Worm (Caenorhabditis elegans) whole organism, early embryonic: Measurements from ENCODE around the gene C15H9.3.

Experiments used
- B0310.2 ChIP-seq: sonication (generic microtip); optimal IDR thresholded peaks from 2 replicates; lab custom pipeline; 2016; ENCODE audit warnings: mild to moderate bottlenecking, missing genetic modification characterization, missing compliant biosample characterization
- F13C5.2 ChIP-seq: sonication (generic microtip); optimal IDR thresholded peaks from 2 replicates; lab custom pipeline; 2017; ENCODE audit warnings: mild to moderate bottlenecking, missing genetic modification characterization, inconsistent platforms, missing compliant biosample characterization
- ama-1 ChIP-seq: fragments of 150-350 bp; optimal IDR thresholded peaks from 2 replicates; lab custom pipeline; 2014
- ceh-36 ChIP-seq: sonication (generic microtip); optimal IDR thresholded peaks from 2 replicates; lab custom pipeline; 2016; ENCODE audit warnings: missing genetic modification characterization, inconsistent platforms, missing compliant biosample characterization
- flt-1 ChIP-seq: fragments of 200-800 bp; sonication (Bioruptor generic); IDR thresholded peaks from 2 replicates; pipeline ENCODE4 v1.3.6; 2022; ENCODE audit warnings: missing genetic modification characterization, missing compliant biosample characterization
- hmbx-1 ChIP-seq: sonication (generic microtip); optimal IDR thresholded peaks from 2 replicates; lab custom pipeline; 2016; ENCODE audit warnings: mild to moderate bottlenecking, missing genetic modification characterization, missing compliant biosample characterization
- hmg-4 ChIP-seq: fragments of 200-800 bp; sonication (Bioruptor generic); optimal IDR thresholded peaks from 2 replicates; lab custom pipeline; 2018; ENCODE audit warnings: mild to moderate bottlenecking, missing genetic modification characterization, missing compliant biosample characterization
- pes-1 ChIP-seq: fragments of 200-800 bp; sonication (Bioruptor generic); IDR thresholded peaks from 2 replicates; pipeline ENCODE4 v1.3.6; 2022; ENCODE audit warnings: missing genetic modification reagents, missing genetic modification characterization, missing compliant biosample characterization
- scrt-1 ChIP-seq: fragments of 200-800 bp; sonication (Bioruptor generic); IDR thresholded peaks from 2 replicates; pipeline ENCODE4 v1.3.6; 2022; ENCODE audit warnings: missing genetic modification characterization, missing compliant biosample characterization
- tbx-11 ChIP-seq: fragments of 200-800 bp; sonication (Bioruptor generic); IDR thresholded peaks from 2 replicates; pipeline ENCODE4 v1.3.6; 2022; ENCODE audit warnings: missing genetic modification characterization, missing compliant biosample characterization
- tbx-37 ChIP-seq: fragments of 200-800 bp; sonication (Bioruptor generic); conservative IDR thresholded peaks from 2 replicates; pipeline ENCODE4 v1.3.6; 2022; ENCODE audit warnings: missing genetic modification reagents, missing genetic modification characterization, missing compliant biosample characterization
- tra-4 ChIP-seq: sonication (generic microtip); optimal IDR thresholded peaks from 2 replicates; lab custom pipeline; 2017; ENCODE audit warnings: missing genetic modification characterization, missing compliant biosample characterization

DNA sequence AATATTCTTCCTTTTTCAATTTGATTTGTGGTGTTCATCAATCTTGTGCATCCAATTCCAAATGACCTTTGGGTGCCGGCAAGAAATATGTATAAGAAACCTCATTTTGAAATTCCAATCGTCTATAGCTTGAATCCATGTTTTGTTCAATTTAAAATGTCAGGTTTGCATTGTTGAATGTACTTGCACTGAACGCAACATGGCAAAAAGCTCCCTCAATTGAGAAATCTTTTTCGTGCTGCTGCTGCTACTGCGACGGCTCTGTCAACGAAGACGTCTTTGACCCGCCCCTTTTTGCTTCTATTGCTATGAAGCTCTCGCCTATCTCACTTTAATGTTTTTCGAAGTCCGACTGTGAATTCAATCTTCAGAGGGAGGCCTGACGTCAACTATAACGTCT lies 40.4 kb upstream of the C15H9.3 start, which contains the start of gene lgc-58:
- TF ChIP-seq ceh-36 (no peak), flt-1 (no peak), hmbx-1 (tag; lab: Kevin White, UChicago) (no peak), ama-1 (no peak), scrt-1 (GFP tag; lab: Robert Waterston, UW) (no peak), tra-4 (tag; lab: Kevin White, UChicago) (no peak), F13C5.2 (tag; lab: Kevin White, UChicago) (no peak), tbx-37 (no peak), pes-1 (no peak), tbx-11 (GFP tag; lab: Robert Waterston, UW) (no peak), hmg-4 (GFP tag; lab: Kevin White, UChicago) (no peak), B0310.2 (no peak)
